Worm (Caenorhabditis elegans): ENCODE data around the gene F41E6.1.

Gene F41E6.1

ce11 chrV:8658577-8659362 lies 36.4 kb downstream of the F41E6.1 start:
- peak; percentile 73 for TF ChIP-seq pha-4 (tag; optimal IDR thresholded peaks at IDR 0.05)
- TF ChIP-seq egl-5 (tag; optimal IDR thresholded peaks at IDR 0.05), result peak; percentile 51
- peak; percentile 25 for TF ChIP-seq nhr-23 (tag; optimal IDR thresholded peaks at IDR 0.05)
- no peak for TF ChIP-seq ceh-9 (tag; optimal IDR thresholded peaks at IDR 0.05)
- TF ChIP-seq nhr-43 (tag; optimal IDR thresholded peaks at IDR 0.05; ENCODE audit: poor library complexity, severe bottlenecking), result peak; percentile 48
- TF ChIP-seq nfya-1 (tag; optimal IDR thresholded peaks at IDR 0.05; ENCODE audit: insufficient read depth), result peak; percentile 6
- peak; percentile 24 for TF ChIP-seq unc-62 (GFP tag; optimal IDR thresholded peaks at IDR 0.05)
- TF ChIP-seq nhr-12 (tag; optimal IDR thresholded peaks at IDR 0.05), result no peak
- TF ChIP-seq lsy-12 (tag; optimal IDR thresholded peaks at IDR 0.05), result no peak
- no peak for TF ChIP-seq ceh-28 (tag; optimal IDR thresholded peaks at IDR 0.05)
- peak; percentile 45 for TF ChIP-seq lin-39 (tag; optimal IDR thresholded peaks at IDR 0.05)
- no peak for TF ChIP-seq fkh-10 (GFP tag; optimal IDR thresholded peaks at IDR 0.05)

- TF ChIP-seq lin-39 (tag; optimal IDR thresholded peaks at IDR 0.05) (no peak), elt-1 (tag; optimal IDR thresholded peaks at IDR 0.05) (peak; percentile 61), hmg-11 (tag; optimal IDR thresholded peaks at IDR 0.05) (no peak), jun-1 (tag; optimal IDR thresholded peaks at IDR 0.05) (no peak), snpc-4 (tag; optimal IDR thresholded peaks at IDR 0.05) (no peak), nhr-43 (tag; optimal IDR thresholded peaks at IDR 0.05; ENCODE audit: poor library complexity, severe bottlenecking) (peak; percentile 60), daf-12 (tag; optimal IDR thresholded peaks at IDR 0.05) (no peak), fkh-10 (GFP tag; optimal IDR thresholded peaks at IDR 0.05) (no peak), nhr-23 (tag; optimal IDR thresholded peaks at IDR 0.05) (peak; percentile 40), mdl-1 (tag; optimal IDR thresholded peaks at IDR 0.05) (no peak), nhr-25 (tag; optimal IDR thresholded peaks at IDR 0.05) (peak; percentile 52), tbx-2 (tag; optimal IDR thresholded peaks at IDR 0.05) (no peak), ztf-11 (tag; optimal IDR thresholded peaks at IDR 0.05) (no peak)
Observed at ce11 chrV:8660475-8660874, 38.1 kb downstream of the F41E6.1 start.

DNA sequence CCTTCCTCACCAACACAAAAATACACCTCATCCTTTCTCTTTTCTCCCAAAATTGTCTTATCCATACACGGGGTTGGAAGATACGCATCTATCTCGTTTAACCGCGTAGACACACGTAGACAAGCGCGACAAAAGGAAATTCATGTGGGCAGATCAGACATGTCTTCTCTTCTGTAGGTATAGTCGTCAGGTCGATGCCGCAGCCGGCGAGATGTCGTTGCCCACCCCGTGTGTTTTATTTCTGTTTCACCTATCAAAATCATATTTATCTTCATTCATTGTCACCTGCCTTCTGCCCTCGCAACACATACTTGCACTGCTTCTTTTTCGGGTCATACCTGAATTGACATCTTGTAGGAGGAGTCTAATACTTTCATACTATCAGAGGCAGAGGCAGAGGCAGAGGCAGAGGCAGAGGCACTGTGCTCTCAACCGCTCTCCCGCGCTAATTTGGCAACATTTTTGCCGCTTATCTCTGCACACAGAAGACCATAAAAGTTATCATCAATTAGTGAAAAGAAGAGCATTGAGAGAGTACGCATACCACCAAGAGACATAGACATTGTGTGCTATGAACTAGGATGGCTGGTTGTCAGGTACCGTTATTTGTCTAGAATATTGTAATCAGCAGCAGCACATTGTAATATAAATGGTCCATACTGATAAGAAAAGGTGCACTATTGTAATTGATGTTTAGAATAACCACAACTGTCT lies 39.0 kb downstream of the F41E6.1 start:
- TF ChIP-seq pqm-1 (tag; optimal IDR thresholded peaks at IDR 0.05) (peak; percentile 95), nhr-25 (tag; optimal IDR thresholded peaks at IDR 0.05) (peak; percentile 72), mdl-1 (tag; optimal IDR thresholded peaks at IDR 0.05) (no peak), nhr-23 (tag; optimal IDR thresholded peaks at IDR 0.05) (peak; percentile 23), fkh-10 (GFP tag; optimal IDR thresholded peaks at IDR 0.05) (no peak), elt-2 (tag; optimal IDR thresholded peaks at IDR 0.05) (peak; percentile 99), nfya-1 (tag; optimal IDR thresholded peaks at IDR 0.05; ENCODE audit: insufficient read depth) (no peak), nhr-67 (tag; optimal IDR thresholded peaks at IDR 0.05) (no peak), mml-1 (tag; optimal IDR thresholded peaks at IDR 0.05) (peak; percentile 7), jun-1 (tag; optimal IDR thresholded peaks at IDR 0.05) (peak; percentile 55), nhr-43 (tag; optimal IDR thresholded peaks at IDR 0.05; ENCODE audit: poor library complexity, severe bottlenecking) (peak; percentile 55), pha-4 (tag; optimal IDR thresholded peaks at IDR 0.05) (peak; percentile 63), unc-39 (tag; optimal IDR thresholded peaks at IDR 0.05) (no peak)

- TF ChIP-seq nhr-67 (tag; optimal IDR thresholded peaks at IDR 0.05) (no peak), ama-1 (optimal IDR thresholded peaks at IDR 0.05) (no peak), ztf-11 (tag; optimal IDR thresholded peaks at IDR 0.05) (no peak), unc-62 (GFP tag; optimal IDR thresholded peaks at IDR 0.05) (peak; percentile 37), elt-1 (tag; optimal IDR thresholded peaks at IDR 0.05) (peak; percentile 46), nfya-1 (tag; optimal IDR thresholded peaks at IDR 0.05; ENCODE audit: insufficient read depth) (peak; percentile 7), nhr-25 (tag; optimal IDR thresholded peaks at IDR 0.05) (peak; percentile 93), lsy-12 (tag; optimal IDR thresholded peaks at IDR 0.05) (peak; percentile 36), nhr-43 (tag; optimal IDR thresholded peaks at IDR 0.05; ENCODE audit: poor library complexity, severe bottlenecking) (peak; percentile 54), nhr-23 (tag; optimal IDR thresholded peaks at IDR 0.05) (peak; percentile 57), ztf-4 (tag; optimal IDR thresholded peaks at IDR 0.05) (no peak), pqm-1 (tag; optimal IDR thresholded peaks at IDR 0.05) (peak; percentile 60)
Observed at ce11 chrV:8662056-8663006, 39.9 kb downstream of the F41E6.1 start.

Measured in whole organism, L3 larva.